Fruit fly (Drosophila melanogaster): ENCODE data around the gene Cyp4s3.

Gene Cyp4s3

dm6 chrX:15076038-15076575 is 40.2 kb downstream of the Cyp4s3 start, which contains the start of gene Lsd-2 (continued):
- TF ChIP-seq CG3838 (GFP tag; optimal IDR thresholded peaks at IDR 0.05) (no peak), Mrtf (GFP tag; IDR thresholded peaks at IDR 0.05) (no peak), MESR4 (GFP tag; optimal IDR thresholded peaks at IDR 0.05) (peak; percentile 5), CG10366 (GFP tag; IDR thresholded peaks at IDR 0.05) (0 out of 2 replicates have a peak, but pooled peaks have one; percentile 17), lbe (GFP tag; optimal IDR thresholded peaks at IDR 0.05) (no peak), Fer3 (tag; optimal IDR thresholded peaks at IDR 0.05) (peak; percentile 3), corto (GFP tag; optimal IDR thresholded peaks at IDR 0.05) (no peak), Hr78 (GFP tag; optimal IDR thresholded peaks at IDR 0.05) (no peak), CG13894 (tag; optimal IDR thresholded peaks at IDR 0.05) (peak; percentile 35), B-H2 (GFP tag; optimal IDR thresholded peaks at IDR 0.05) (peak; percentile 56), Sox102F (GFP tag; optimal IDR thresholded peaks at IDR 0.05) (no peak), CG10209 (GFP tag; optimal IDR thresholded peaks at IDR 0.05) (no peak), Rfx (GFP tag; IDR thresholded peaks at IDR 0.05) (peak; percentile 64), CG7987 (GFP tag; optimal IDR thresholded peaks at IDR 0.05) (no peak), dati (GFP tag; IDR thresholded peaks at IDR 0.05) (no peak), dysf (GFP tag; IDR thresholded peaks at IDR 0.05) (no peak), sisA (GFP tag; IDR thresholded peaks at IDR 0.05) (0 out of 2 replicates have a peak, but pooled peaks have one; percentile 13), lilli (GFP tag; optimal IDR thresholded peaks at IDR 0.05) (peak; percentile 42), slp2 (GFP tag; optimal IDR thresholded peaks at IDR 0.05) (peak; percentile 17), otp (GFP tag; IDR thresholded peaks at IDR 0.05) (0 out of 3 replicates have a peak, but pooled peaks have one; percentile 26), HmgZ (tag; optimal IDR thresholded peaks at IDR 0.05) (peak; percentile 34), CG15269 (tag; optimal IDR thresholded peaks at IDR 0.05) (peak; percentile 31), Dbx (GFP tag; IDR thresholded peaks at IDR 0.05) (peak; percentile 60; the same call in 1 of the 3 replicates), eyg (GFP tag; optimal IDR thresholded peaks at IDR 0.05) (peak; percentile 25), Drgx (GFP tag; IDR thresholded peaks at IDR 0.05) (peak; percentile 44; the same call in 1 of the 2 replicates), chm (GFP tag; IDR thresholded peaks at IDR 0.05) (0 out of 2 replicates have a peak, but pooled peaks have one; percentile 43), vnd (GFP tag; IDR thresholded peaks at IDR 0.05; ENCODE audit: partially characterized antibody) (no peak), kah (GFP tag; optimal IDR thresholded peaks at IDR 0.05) (no peak), CG18011 (GFP tag; optimal IDR thresholded peaks at IDR 0.05) (no peak), Oli (tag; optimal IDR thresholded peaks at IDR 0.05) (peak; percentile 34), MTF-1 (GFP tag; optimal IDR thresholded peaks at IDR 0.05; ENCODE audit: borderline replicate concordance) (peak; percentile 41), CG12071 (GFP tag; optimal IDR thresholded peaks at IDR 0.05) (peak; percentile 45), Awh (GFP tag; IDR thresholded peaks at IDR 0.05) (0 out of 2 replicates have a peak, but pooled peaks have one; percentile 46), CG4360 (GFP tag; IDR thresholded peaks at IDR 0.05) (no peak), CG13624 (GFP tag; optimal IDR thresholded peaks at IDR 0.05) (peak; percentile 55), fru (optimal IDR thresholded peaks at IDR 0.05) (no peak), CG12236 (GFP tag; optimal IDR thresholded peaks at IDR 0.05) (no peak), E2f1 (GFP tag; IDR thresholded peaks at IDR 0.05) (no peak), Pdp1 (GFP tag; optimal IDR thresholded peaks at IDR 0.05) (peak in 1 of 2 experiments; percentile 44), psq (GFP tag; optimal IDR thresholded peaks at IDR 0.05) (peak; percentile 51), oc (tag; optimal IDR thresholded peaks at IDR 0.05) (peak; percentile 38), cg (GFP tag; optimal IDR thresholded peaks at IDR 0.05) (peak; percentile 39), CG15514 (GFP tag; optimal IDR thresholded peaks at IDR 0.05) (peak; percentile 47), mam (GFP tag; optimal IDR thresholded peaks at IDR 0.05) (peak; percentile 27), Dfd (GFP tag; optimal IDR thresholded peaks at IDR 0.05) (no peak), lab (GFP tag; optimal IDR thresholded peaks at IDR 0.05) (peak; percentile 63), Abd-B (GFP tag; optimal IDR thresholded peaks at IDR 0.05) (peak; percentile 4), vvl (GFP tag; IDR thresholded peaks at IDR 0.05) (peak; percentile 47; the same call in 1 of the 2 replicates), CG4328 (GFP tag; optimal IDR thresholded peaks at IDR 0.05) (peak; percentile 39)

All from whole organism, embryonic.